Fruit fly (Drosophila melanogaster): Measurements from ENCODE around the gene Ndf.

The Ndf gene

dm6 chr2L:9986402-9987350 is 17.0 kb upstream of the Ndf start:
- TF ChIP-seq CG8478 (optimal IDR thresholded peaks at IDR 0.05): no peak
- TF ChIP-seq pan (optimal IDR thresholded peaks at IDR 0.05): no peak
- peak in 1 of 2 experiments; percentile 3 for TF ChIP-seq EcR (GFP tag; optimal IDR thresholded peaks at IDR 0.05)
- TF ChIP-seq usp (GFP tag; optimal IDR thresholded peaks at IDR 0.05): no peak

dm6 chr2L:9988201-9988990 is 15.2 kb upstream of the Ndf start:
- TF ChIP-seq EcR (GFP tag; optimal IDR thresholded peaks at IDR 0.05): no peak
- TF ChIP-seq psq (optimal IDR thresholded peaks at IDR 0.05): no peak
- TF ChIP-seq pan (optimal IDR thresholded peaks at IDR 0.05): no peak
- TF ChIP-seq Dll (optimal IDR thresholded peaks at IDR 0.05): no peak
- TF ChIP-seq usp (GFP tag; optimal IDR thresholded peaks at IDR 0.05): no peak
- TF ChIP-seq CG8478 (optimal IDR thresholded peaks at IDR 0.05): no peak

dm6 chr2L:9989275-9989674 is 14.4 kb upstream of the Ndf start:
- TF ChIP-seq pan (optimal IDR thresholded peaks at IDR 0.05) (no peak), CG8478 (optimal IDR thresholded peaks at IDR 0.05) (no peak), Dll (optimal IDR thresholded peaks at IDR 0.05) (no peak), usp (GFP tag; optimal IDR thresholded peaks at IDR 0.05) (no peak), EcR (GFP tag; optimal IDR thresholded peaks at IDR 0.05) (no peak), psq (optimal IDR thresholded peaks at IDR 0.05) (no peak)

- no peak for TF ChIP-seq usp (GFP tag; optimal IDR thresholded peaks at IDR 0.05)
These were observed 13.7 kb upstream of the Ndf start for dm6 chr2L:9989846-9990506.

dm6 chr2L:9994382-9994781 is 9.2 kb upstream of the Ndf start:
- no peak for TF ChIP-seq Dll (optimal IDR thresholded peaks at IDR 0.05)
- TF ChIP-seq pan (optimal IDR thresholded peaks at IDR 0.05): no peak
- TF ChIP-seq psq (optimal IDR thresholded peaks at IDR 0.05): no peak
- no peak for TF ChIP-seq usp (GFP tag; optimal IDR thresholded peaks at IDR 0.05)
- TF ChIP-seq EcR (GFP tag; optimal IDR thresholded peaks at IDR 0.05): no peak
- TF ChIP-seq CG8478 (optimal IDR thresholded peaks at IDR 0.05): no peak

- TF ChIP-seq CG8478 (optimal IDR thresholded peaks at IDR 0.05): no peak
- TF ChIP-seq EcR (GFP tag; optimal IDR thresholded peaks at IDR 0.05): no peak
- no peak for TF ChIP-seq psq (optimal IDR thresholded peaks at IDR 0.05)
- TF ChIP-seq Dll (optimal IDR thresholded peaks at IDR 0.05): no peak
- TF ChIP-seq usp (GFP tag; optimal IDR thresholded peaks at IDR 0.05): no peak
- no peak for TF ChIP-seq pan (optimal IDR thresholded peaks at IDR 0.05)
These were observed 7.1 kb upstream of the Ndf start for dm6 chr2L:9996553-9996952.

- TF ChIP-seq Dll (optimal IDR thresholded peaks at IDR 0.05) (no peak), usp (GFP tag; optimal IDR thresholded peaks at IDR 0.05) (no peak), psq (optimal IDR thresholded peaks at IDR 0.05) (no peak), EcR (GFP tag; optimal IDR thresholded peaks at IDR 0.05) (no peak), pan (optimal IDR thresholded peaks at IDR 0.05) (no peak), CG8478 (optimal IDR thresholded peaks at IDR 0.05) (no peak)
These were observed 949 bp upstream of the Ndf start, which contains the start of the genes CG31875 and SoYb for dm6 chr2L:10002408-10003358. TSS of gene CG31875 (minus strand) at chr2L:10002736. TSS of gene SoYb (minus strand) at chr2L:10002736.

dm6 chr2L:10004574-10004973 is 942 bp downstream of the Ndf start:
- TF ChIP-seq psq (optimal IDR thresholded peaks at IDR 0.05) (no peak), pan (optimal IDR thresholded peaks at IDR 0.05) (no peak), EcR (GFP tag; optimal IDR thresholded peaks at IDR 0.05) (no peak), usp (GFP tag; optimal IDR thresholded peaks at IDR 0.05) (no peak), CG8478 (optimal IDR thresholded peaks at IDR 0.05) (no peak), Dll (optimal IDR thresholded peaks at IDR 0.05) (no peak)

dm6 chr2L:10009293-10009695 is 5.7 kb downstream of the Ndf start, which contains the start of gene Trp1:
TSS of gene Trp1 (plus strand) at chr2L:10009381.
- TF ChIP-seq CG8478 (optimal IDR thresholded peaks at IDR 0.05): no peak
- no peak for TF ChIP-seq usp (GFP tag; optimal IDR thresholded peaks at IDR 0.05)
- no peak for TF ChIP-seq EcR (GFP tag; optimal IDR thresholded peaks at IDR 0.05)
- no peak for TF ChIP-seq psq (optimal IDR thresholded peaks at IDR 0.05)
- no peak for TF ChIP-seq pan (optimal IDR thresholded peaks at IDR 0.05)
- no peak for TF ChIP-seq Dll (optimal IDR thresholded peaks at IDR 0.05)

- no peak for TF ChIP-seq psq (optimal IDR thresholded peaks at IDR 0.05)
- TF ChIP-seq CG8478 (optimal IDR thresholded peaks at IDR 0.05): no peak
- no peak for TF ChIP-seq EcR (GFP tag; optimal IDR thresholded peaks at IDR 0.05)
- TF ChIP-seq Dll (optimal IDR thresholded peaks at IDR 0.05): no peak
- TF ChIP-seq usp (GFP tag; optimal IDR thresholded peaks at IDR 0.05): no peak
- TF ChIP-seq pan (optimal IDR thresholded peaks at IDR 0.05): no peak
These were observed 6.4 kb downstream of the Ndf start for dm6 chr2L:10009800-10010658.

Data from whole organism.